Worm (Caenorhabditis elegans): Measurements from ENCODE around the gene srw-95.

DNA sequence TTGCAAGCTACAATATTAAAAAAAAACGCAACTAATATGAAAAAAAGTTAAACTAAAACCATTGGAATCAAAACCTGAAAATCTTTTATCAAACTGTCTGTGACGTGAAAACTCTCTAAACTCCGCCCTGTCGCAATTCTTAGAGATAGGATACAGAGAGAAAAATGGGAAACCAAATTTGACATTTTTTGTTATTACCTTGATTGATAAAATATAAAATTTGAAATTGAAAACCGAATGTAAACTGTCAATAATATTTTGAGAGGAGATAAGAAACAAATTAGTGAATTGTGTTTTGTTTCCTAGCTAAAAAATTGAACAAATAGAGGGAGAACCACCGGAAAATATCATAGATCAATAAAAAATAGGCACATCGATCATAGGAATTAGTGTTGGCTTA, 10.0 kb downstream of the srw-95 start:
- TF ChIP-seq aha-1 (tag; optimal IDR thresholded peaks at IDR 0.05) (no peak), lin-13 (GFP tag; optimal IDR thresholded peaks at IDR 0.05) (no peak), snpc-4 (tag; optimal IDR thresholded peaks at IDR 0.05) (no peak), lin-35 (GFP tag; optimal IDR thresholded peaks at IDR 0.05) (no peak), sox-4 (tag; optimal IDR thresholded peaks at IDR 0.05) (no peak)
